Worm (Caenorhabditis elegans) whole organism, L1 larva: Measurements from ENCODE around the gene F10E9.11.

Experiments used
- C04F5.9 ChIP-seq: sonication (generic microtip); optimal IDR thresholded peaks from 2 replicates; lab custom pipeline; 2016; ENCODE audit warnings: missing genetic modification characterization, missing compliant biosample characterization
- C16A3.4 ChIP-seq: fragments of 150-350 bp; optimal IDR thresholded peaks from 2 replicates; lab custom pipeline; 2014; ENCODE audit warnings: missing biosample characterization, missing genetic modification characterization
- F16B12.6 ChIP-seq: fragments of 150-350 bp; optimal IDR thresholded peaks from 2 replicates; lab custom pipeline; 2014; ENCODE audit warnings: missing biosample characterization, missing genetic modification characterization
- aly-2 ChIP-seq: fragments of 150-350 bp; optimal IDR thresholded peaks from 2 replicates; lab custom pipeline; 2014; ENCODE audit warnings: missing biosample characterization, missing genetic modification characterization
- ama-1 ChIP-seq: fragments of 150-350 bp; optimal IDR thresholded peaks from 2 replicates; lab custom pipeline; 2014
- ceh-63 ChIP-seq: fragments of 200-800 bp; sonication (Bioruptor generic); optimal IDR thresholded peaks from 2 replicates; lab custom pipeline; 2018; ENCODE audit warnings: mild to moderate bottlenecking, missing genetic modification characterization, missing compliant biosample characterization
- ceh-82 ChIP-seq, 3 experiments: fragments of 150-350 bp in 1 of 3; sonication (generic microtip) in 2 of 3; optimal IDR thresholded peaks; 2 replicates each; lab custom pipeline; 2014 to 2017; ENCODE audit warnings: missing biosample characterization in 3 of 3, missing genetic modification characterization in 3 of 3
- ceh-88 ChIP-seq: fragments of 200-800 bp; sonication (Bioruptor generic); IDR thresholded peaks from 2 replicates; pipeline ENCODE4 v1.3.6; 2022; ENCODE audit warnings: missing genetic modification characterization, missing compliant biosample characterization
- dpl-1 ChIP-seq, 3 experiments: fragments of 150-350 bp in 2 of 3; sonication (generic microtip) in 1 of 3; optimal IDR thresholded peaks; 2 replicates each; lab custom pipeline; 2014 to 2017; ENCODE audit warnings: missing biosample characterization in 3 of 3, missing genetic modification characterization in 3 of 3, missing genetic modification reagents in 3 of 3
- dsc-1 ChIP-seq: sonication (generic microtip); optimal IDR thresholded peaks from 2 replicates; lab custom pipeline; 2016; ENCODE audit warnings: mild to moderate bottlenecking, missing genetic modification characterization, missing compliant biosample characterization
- efl-1 ChIP-seq, 4 experiments: fragments of 150-350 bp; optimal IDR thresholded peaks in 3 of 4; peaks in 1 of 4; 1 replicate in 1 of 4; 2 replicates in 3 of 4; lab custom pipeline; 2014; ENCODE audit warnings: missing biosample characterization in 2 of 4, missing genetic modification characterization in 2 of 4, missing genetic modification reagents in 2 of 4
- elt-2 ChIP-seq: sonication (generic microtip); optimal IDR thresholded peaks from 2 replicates; lab custom pipeline; 2016; ENCODE audit warnings: missing genetic modification characterization, mild to moderate bottlenecking, inconsistent platforms, missing compliant biosample characterization, missing genetic modification reagents
- ets-5 ChIP-seq: fragments of 200-800 bp; sonication (Bioruptor generic); IDR thresholded peaks from 2 replicates; pipeline ENCODE4 v1.3.6; 2022; ENCODE audit warnings: missing genetic modification characterization, missing compliant biosample characterization
- fkh-8 ChIP-seq: sonication (generic microtip); optimal IDR thresholded peaks from 2 replicates; lab custom pipeline; 2016; ENCODE audit warnings: mild to moderate bottlenecking, missing genetic modification characterization, missing compliant biosample characterization
- hlh-17 ChIP-seq: fragments of 200-800 bp; sonication (Bioruptor generic); optimal IDR thresholded peaks from 2 replicates; lab custom pipeline; 2018; ENCODE audit warnings: missing genetic modification characterization, mild to moderate bottlenecking, missing compliant biosample characterization, moderate library complexity, borderline replicate concordance
- hlh-4 ChIP-seq: sonication (generic microtip); optimal IDR thresholded peaks from 2 replicates; lab custom pipeline; 2016; ENCODE audit warnings: mild to moderate bottlenecking, missing genetic modification characterization, missing compliant biosample characterization
- isw-1 ChIP-seq: fragments of 200-800 bp; sonication (Bioruptor generic); IDR thresholded peaks from 2 replicates; pipeline ENCODE4 v1.3.6; 2022; ENCODE audit warnings: missing genetic modification characterization, missing compliant biosample characterization
- jun-1 ChIP-seq: fragments of 150-350 bp; optimal IDR thresholded peaks from 2 replicates; lab custom pipeline; 2014; ENCODE audit warnings: missing biosample characterization, missing genetic modification reagents, missing genetic modification characterization
- lin-13 ChIP-seq: fragments of 150-350 bp; optimal IDR thresholded peaks from 2 replicates; lab custom pipeline; 2014; ENCODE audit warnings: missing biosample characterization, missing genetic modification reagents, missing genetic modification characterization
- lin-14 ChIP-seq: fragments of 200-800 bp; sonication (Bioruptor generic); optimal IDR thresholded peaks from 2 replicates; lab custom pipeline; 2018; ENCODE audit warnings: mild to moderate bottlenecking, missing genetic modification characterization, moderate library complexity, missing compliant biosample characterization
- lin-35 ChIP-seq, 2 experiments: fragments of 150-350 bp; optimal IDR thresholded peaks; 2 replicates each; lab custom pipeline; 2014; ENCODE audit warnings: missing biosample characterization in 2 of 2, missing genetic modification characterization in 2 of 2, missing genetic modification reagents in 2 of 2
- lin-39 ChIP-seq: fragments of 150-350 bp; optimal IDR thresholded peaks from 2 replicates; lab custom pipeline; 2014; ENCODE audit warnings: missing biosample characterization, missing genetic modification reagents, missing genetic modification characterization
- lir-3 ChIP-seq: sonication (generic microtip); optimal IDR thresholded peaks from 2 replicates; lab custom pipeline; 2016; ENCODE audit warnings: mild to moderate bottlenecking, missing genetic modification characterization, moderate library complexity, missing compliant biosample characterization; ENCODE audit not compliant: poor library complexity
- lsy-2 ChIP-seq, 2 experiments: fragments of 150-350 bp; optimal IDR thresholded peaks; 2 replicates each; lab custom pipeline; 2014; ENCODE audit warnings: missing biosample characterization in 2 of 2, missing genetic modification characterization in 2 of 2
- mef-2 ChIP-seq: fragments of 150-350 bp; optimal IDR thresholded peaks from 2 replicates; lab custom pipeline; 2014; ENCODE audit warnings: missing biosample characterization, missing genetic modification characterization
- nhr-11 ChIP-seq: fragments of 150-350 bp; optimal IDR thresholded peaks from 2 replicates; lab custom pipeline; 2014; ENCODE audit warnings: missing biosample characterization, missing genetic modification characterization
- nhr-12 ChIP-seq: sonication (generic microtip); optimal IDR thresholded peaks from 2 replicates; lab custom pipeline; 2017; ENCODE audit warnings: missing biosample characterization, missing genetic modification characterization
- nhr-20 ChIP-seq: sonication (generic microtip); optimal IDR thresholded peaks from 2 replicates; lab custom pipeline; 2016; ENCODE audit warnings: mild to moderate bottlenecking, missing genetic modification characterization, missing compliant biosample characterization
- nhr-28 ChIP-seq: fragments of 150-350 bp; optimal IDR thresholded peaks from 2 replicates; lab custom pipeline; 2014; ENCODE audit warnings: missing biosample characterization, missing genetic modification characterization
- nhr-47 ChIP-seq: sonication (generic microtip); optimal IDR thresholded peaks from 2 replicates; lab custom pipeline; 2016; ENCODE audit warnings: mild to moderate bottlenecking, missing genetic modification characterization, moderate library complexity, missing compliant biosample characterization
- nhr-71 ChIP-seq: sonication (generic microtip); optimal IDR thresholded peaks from 2 replicates; lab custom pipeline; 2016; ENCODE audit warnings: mild to moderate bottlenecking, missing genetic modification characterization, moderate library complexity, missing compliant biosample characterization
- nhr-85 ChIP-seq: sonication (generic microtip); peaks from one replicate; lab custom pipeline; 2016; ENCODE audit warnings: missing genetic modification characterization, inconsistent platforms, missing compliant biosample characterization
- pag-3 ChIP-seq: sonication (generic microtip); optimal IDR thresholded peaks from 2 replicates; lab custom pipeline; 2017; ENCODE audit warnings: missing genetic modification characterization, mild to moderate bottlenecking, missing compliant biosample characterization, antibody characterized with exemption, borderline replicate concordance; ENCODE audit not compliant: insufficient read depth
- pax-3 ChIP-seq: fragments of 200-800 bp; sonication (Bioruptor generic); optimal IDR thresholded peaks from 2 replicates; lab custom pipeline; 2018; ENCODE audit warnings: mild to moderate bottlenecking, missing genetic modification characterization, moderate library complexity, missing compliant biosample characterization
- swsn-7 ChIP-seq: sonication (generic microtip); optimal IDR thresholded peaks from 2 replicates; lab custom pipeline; 2016; ENCODE audit warnings: missing genetic modification characterization, missing compliant biosample characterization
- unc-86 ChIP-seq: sonication (generic microtip); optimal IDR thresholded peaks from 2 replicates; lab custom pipeline; 2016; ENCODE audit warnings: missing genetic modification characterization, missing compliant biosample characterization
- vab-15 ChIP-seq: sonication (generic microtip); optimal IDR thresholded peaks from 2 replicates; lab custom pipeline; 2017; ENCODE audit warnings: missing genotype, mild to moderate bottlenecking, missing genetic modification characterization, missing compliant biosample characterization
- xbp-1 ChIP-seq: sonication (generic microtip); optimal IDR thresholded peaks from 2 replicates; lab custom pipeline; 2016; ENCODE audit warnings: missing genetic modification characterization, missing compliant biosample characterization
- zip-4 ChIP-seq: fragments of 200-800 bp; sonication (Bioruptor generic); optimal IDR thresholded peaks from 2 replicates; lab custom pipeline; 2018; ENCODE audit warnings: mild to moderate bottlenecking, missing genetic modification characterization, moderate library complexity, missing compliant biosample characterization
- ztf-11 ChIP-seq, 2 experiments: sonication (generic microtip); optimal IDR thresholded peaks; 2 replicates each; lab custom pipeline; 2016 to 2017; ENCODE audit warnings: missing genetic modification characterization in 2 of 2, missing biosample characterization in 1 of 2, missing compliant biosample characterization in 1 of 2
- ztf-4 ChIP-seq: fragments of 150-350 bp; optimal IDR thresholded peaks from 2 replicates; lab custom pipeline; 2014; ENCODE audit warnings: missing biosample characterization, missing genetic modification characterization

Gene F10E9.11

DNA sequence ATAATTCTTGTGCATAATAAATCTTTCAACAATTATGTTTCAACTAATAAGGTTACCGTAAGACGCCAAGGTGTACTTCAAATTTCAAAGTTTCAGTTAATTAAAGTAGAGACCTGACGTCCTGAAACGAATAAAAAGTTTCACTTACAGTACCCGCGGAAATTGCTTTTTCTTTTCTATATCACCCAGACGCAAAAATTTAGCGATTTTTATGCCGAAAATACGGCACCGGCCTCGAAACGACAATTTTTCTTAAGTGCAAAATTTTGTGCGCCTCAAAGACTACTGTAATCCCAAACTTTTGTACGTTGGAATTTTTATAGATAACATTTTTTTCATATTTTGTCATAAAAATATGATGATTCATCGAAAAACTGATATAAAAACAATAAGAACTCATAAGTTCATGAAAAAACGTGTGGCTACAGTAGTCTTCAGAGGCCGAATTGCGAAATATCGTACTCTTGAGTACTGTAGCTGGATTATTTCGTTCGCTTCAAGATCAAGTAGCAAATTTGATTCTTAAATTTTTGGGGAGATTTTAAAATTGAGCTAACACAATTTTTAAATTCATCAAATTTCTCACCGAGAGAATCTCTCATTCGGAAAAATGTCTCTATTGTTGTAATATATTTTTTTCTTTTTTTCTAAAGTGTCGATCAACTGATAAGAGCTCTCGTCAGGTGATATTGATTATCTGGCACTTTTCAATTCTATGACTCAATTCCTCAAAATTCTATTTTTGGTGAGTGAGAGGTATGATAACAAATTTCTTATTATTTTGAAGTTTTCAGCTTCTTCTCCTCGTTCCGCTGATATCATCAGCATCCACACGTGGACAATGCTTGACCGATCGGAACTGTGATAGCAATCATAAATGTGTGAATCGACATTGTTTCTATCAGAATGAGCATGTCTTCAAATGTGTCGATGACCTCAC lies 6.8 kb upstream of the F10E9.11 start, which contains the start of gene ZC262.13 (continued):
- no peak for TF ChIP-seq xbp-1
- TF ChIP-seq ceh-82 (tag; optimal IDR thresholded peaks at IDR 0.05; lab: Kevin White, UChicago), result no peak
- no peak for TF ChIP-seq mef-2

DNA sequence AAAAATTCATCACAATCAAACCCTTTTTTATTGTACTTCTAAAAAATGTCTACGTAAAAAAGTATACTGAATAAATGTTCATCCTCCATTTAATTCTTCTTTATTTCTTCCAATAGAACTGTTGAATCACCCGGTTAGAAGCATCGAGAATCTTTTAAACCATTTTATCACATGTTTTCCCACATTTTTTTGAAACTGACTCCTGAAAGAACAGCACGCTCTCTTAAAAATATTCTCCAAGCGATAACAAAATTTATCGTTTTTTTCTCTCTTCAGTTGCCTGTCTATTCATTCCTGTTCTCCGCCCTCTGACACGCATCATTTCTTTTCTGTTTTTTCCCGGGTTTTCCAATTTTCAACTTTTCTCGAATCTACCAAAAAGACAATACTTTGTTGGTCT lies 5.4 kb upstream of the F10E9.11 start, which contains the start of gene F10E9.12:
Gene F10E9.12 (plus strand): TSS at position 131 of the 400 bp plus-strand sequence.
- TF ChIP-seq efl-1 (optimal IDR thresholded peaks at IDR 0.05; lab: Kevin White, UChicago) (no peak), efl-1 (GFP tag; optimal IDR thresholded peaks at IDR 0.05 in 1 of 2; lab: Kevin White, UChicago) (peak in 1 of 2 experiments; percentile 34), C04F5.9 (tag; lab: Kevin White, UChicago) (no peak)

DNA sequence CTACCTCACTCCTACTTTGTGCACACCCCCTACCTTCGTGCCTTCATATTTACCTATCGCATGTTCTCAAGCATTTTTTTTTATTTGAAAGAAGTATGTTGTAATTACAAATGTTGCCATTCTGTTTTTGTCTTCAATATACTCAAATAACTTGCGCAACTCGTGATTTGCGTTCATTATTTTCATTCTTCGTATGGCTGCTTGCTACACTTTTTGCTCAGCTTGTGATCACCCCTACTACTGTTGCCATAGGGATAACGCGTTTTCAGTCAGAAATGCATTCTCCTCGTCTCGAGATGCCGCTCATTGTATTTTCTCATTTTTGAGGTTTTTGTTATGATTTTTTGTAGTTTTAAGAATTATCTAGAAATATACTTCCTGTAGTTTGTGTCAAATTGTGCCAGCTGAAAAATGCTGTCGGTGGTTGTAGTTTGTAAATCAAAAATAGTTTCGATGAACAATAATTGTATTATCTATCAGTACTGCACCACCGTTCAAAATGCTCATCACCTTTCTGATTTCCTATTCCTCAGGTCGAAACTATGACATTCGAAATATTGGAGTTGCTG lies 3.7 kb upstream of the F10E9.11 start, which contains the start of gene F10E9.1:
Gene F10E9.1 (plus strand): TSS at position 519 of the 569 bp plus-strand sequence.
- TF ChIP-seq swsn-7 (tag; lab: Kevin White, UChicago) (peak; percentile 17), lin-14 (peak; percentile 20), fkh-8 (tag; lab: Kevin White, UChicago) (peak; percentile 100), dsc-1 (tag; lab: Kevin White, UChicago) (peak; percentile 14), nhr-47 (tag; lab: Kevin White, UChicago) (peak; percentile 54), nhr-20 (tag; lab: Kevin White, UChicago) (peak; percentile 10), nhr-71 (tag; lab: Kevin White, UChicago) (peak; percentile 67), lir-3 (tag; lab: Kevin White, UChicago) (no peak), nhr-11 (peak; percentile 48), F16B12.6 (no peak)
- TF ChIP-seq, all 84 proteins: peak for 8

DNA sequence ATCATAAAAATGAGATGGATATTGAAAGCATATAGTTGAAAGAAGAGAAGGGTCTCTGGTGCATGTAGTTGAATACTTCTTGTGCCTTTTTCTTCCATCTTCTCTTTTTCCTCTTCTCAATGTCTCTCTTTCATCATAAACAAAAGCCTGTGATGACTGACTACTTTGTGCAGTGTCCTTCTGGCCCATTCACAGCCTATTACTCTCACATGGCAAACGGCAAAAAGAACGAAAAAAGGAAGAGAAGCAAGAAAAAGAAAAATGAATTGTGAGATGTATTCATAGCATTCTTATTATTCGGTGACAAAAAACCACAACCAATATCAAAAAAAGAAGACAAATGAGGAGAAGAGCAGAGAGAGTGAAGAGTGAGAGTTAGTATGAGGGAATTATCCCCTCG lies 2.2 kb upstream of the F10E9.11 start:
- no peak for TF ChIP-seq ceh-63
- no peak for TF ChIP-seq ceh-88 (GFP tag; lab: Robert Waterston, UW)
- no peak for TF ChIP-seq C16A3.4 (tag; lab: Kevin White, UChicago)
- TF ChIP-seq mef-2, result no peak
- TF ChIP-seq nhr-47 (tag; lab: Kevin White, UChicago), result no peak
- TF ChIP-seq aly-2 (tag; lab: Kevin White, UChicago), result no peak
- TF ChIP-seq pax-3 (tag; lab: Kevin White, UChicago), result no peak
- no peak for TF ChIP-seq zip-4 (GFP tag; lab: Kevin White, UChicago)
- no peak for TF ChIP-seq nhr-12
- no peak for TF ChIP-seq pag-3
- no peak for TF ChIP-seq F16B12.6
- TF ChIP-seq dpl-1 (GFP tag; optimal IDR thresholded peaks at IDR 0.05; lab: Kevin White, UChicago), result peak in 1 of 3 experiments; percentile 18
- TF ChIP-seq ets-5, result no peak
- no peak for TF ChIP-seq elt-2 (tag; lab: Kevin White, UChicago)
- no peak for TF ChIP-seq hlh-17
- no peak for TF ChIP-seq lin-35 (GFP tag; optimal IDR thresholded peaks at IDR 0.05; lab: Kevin White, UChicago)
- no peak for TF ChIP-seq efl-1 (optimal IDR thresholded peaks at IDR 0.05; lab: Kevin White, UChicago)
- no peak for TF ChIP-seq efl-1 (GFP tag; optimal IDR thresholded peaks at IDR 0.05 in 1 of 2; lab: Kevin White, UChicago)
- no peak for TF ChIP-seq nhr-85 (tag; lab: Kevin White, UChicago)
- TF ChIP-seq nhr-28 (tag; lab: Kevin White, UChicago), result no peak
- TF ChIP-seq jun-1, result no peak
- no peak for TF ChIP-seq ztf-4 (tag; lab: Kevin White, UChicago)
- TF ChIP-seq lin-13 (GFP tag; lab: Kevin White, UChicago), result no peak
- TF ChIP-seq ama-1 (lab: Kevin White, UChicago), result no peak
- peak in 1 of 2 experiments; percentile 14 for TF ChIP-seq lsy-2 (tag; optimal IDR thresholded peaks at IDR 0.05; lab: Kevin White, UChicago)
- no peak for TF ChIP-seq ztf-11 (tag; optimal IDR thresholded peaks at IDR 0.05; lab: Kevin White, UChicago)
- no peak for TF ChIP-seq lin-39 (tag; lab: Kevin White, UChicago)
- TF ChIP-seq vab-15 (tag; lab: Kevin White, UChicago), result no peak
- peak; percentile 57 for TF ChIP-seq lin-14
- TF ChIP-seq ceh-82 (tag; optimal IDR thresholded peaks at IDR 0.05; lab: Kevin White, UChicago), result no peak
- peak; percentile 49 for TF ChIP-seq dsc-1 (tag; lab: Kevin White, UChicago)
- TF ChIP-seq unc-86, result no peak
- no peak for TF ChIP-seq isw-1 (GFP tag; lab: Robert Waterston, UW)
- peak; percentile 36 for TF ChIP-seq fkh-8 (tag; lab: Kevin White, UChicago)
- TF ChIP-seq hlh-4 (tag; lab: Kevin White, UChicago), result no peak
- no peak for TF ChIP-seq nhr-71 (tag; lab: Kevin White, UChicago)
